Fruit fly (Drosophila melanogaster) whole organism, wandering third instar larva: ENCODE results near the gene Nepl16.
"Not testable (repeated sequence)": the region's sequence is repeated elsewhere in the genome, so short reads cannot be mapped to it uniquely, and the experiment has no call there.

ENCODE experiments used
- CrebA ChIP-seq: fragments of 200-800 bp; sonication (Bioruptor generic); optimal IDR thresholded peaks from 2 replicates; lab custom pipeline; 2016; ENCODE audit warnings: missing biosample characterization, mild to moderate bottlenecking, missing genetic modification characterization, borderline replicate concordance
- ey ChIP-seq: fragments of 200-800 bp; sonication (Bioruptor generic); optimal IDR thresholded peaks from 2 replicates; lab custom pipeline; 2016; ENCODE audit warnings: missing biosample characterization, missing genetic modification characterization
- psq ChIP-seq: fragments of 200-800 bp; sonication (Bioruptor generic); optimal IDR thresholded peaks from 3 replicates; lab custom pipeline; 2017; ENCODE audit warnings: missing biosample characterization, mild to moderate bottlenecking, missing genetic modification characterization, moderate library complexity

dm6 chr3R:25131042-25131441 is 18.7 kb upstream of the Nepl16 start, which contains the start of gene Bili:
- TF ChIP-seq psq (GFP tag; lab: Kevin White, UChicago); CrebA; ey (GFP tag; lab: Kevin White, UChicago): not testable (repeated sequence)
